Fruit fly (Drosophila melanogaster) whole organism, adult: ENCODE measurements around the gene CG32206.

Source experiments
- CG11617 ChIP-seq: fragments of 200-800 bp; sonication (Bioruptor generic); optimal IDR thresholded peaks from 2 replicates; lab custom pipeline; 2017; ENCODE audit warnings: mild to moderate bottlenecking, missing biosample characterization, missing genetic modification reagents, missing genetic modification characterization
- CG12768 ChIP-seq: fragments of 200-800 bp; sonication (Bioruptor generic); optimal IDR thresholded peaks from 2 replicates; lab custom pipeline; 2017; ENCODE audit warnings: missing biosample characterization, missing genetic modification characterization, mild to moderate bottlenecking, moderate library complexity, missing genetic modification reagents
- CG14711 ChIP-seq: fragments of 200-800 bp; sonication (Bioruptor generic); optimal IDR thresholded peaks from 2 replicates; lab custom pipeline; 2018; ENCODE audit warnings: missing biosample characterization, mild to moderate bottlenecking, missing genetic modification characterization, moderate library complexity
- CG1620 ChIP-seq: fragments of 200-800 bp; sonication (Bioruptor generic); optimal IDR thresholded peaks from 2 replicates; lab custom pipeline; 2016; ENCODE audit warnings: missing biosample characterization, missing genetic modification characterization
- CG33017 ChIP-seq: fragments of 200-800 bp; sonication (Bioruptor generic); optimal IDR thresholded peaks from 2 replicates; lab custom pipeline; 2018; ENCODE audit warnings: missing biosample characterization, mild to moderate bottlenecking, missing genetic modification characterization, moderate library complexity
- CG5204 ChIP-seq: fragments of 200-800 bp; sonication (Bioruptor generic); optimal IDR thresholded peaks from 2 replicates; lab custom pipeline; 2016; ENCODE audit warnings: missing biosample characterization, missing genetic modification characterization
- CG7045 ChIP-seq: fragments of 200-800 bp; sonication (Bioruptor generic); optimal IDR thresholded peaks from 2 replicates; lab custom pipeline; 2017; ENCODE audit warnings: missing biosample characterization, mild to moderate bottlenecking, missing genetic modification characterization
- CG7101 ChIP-seq: fragments of 200-800 bp; sonication (Bioruptor generic); optimal IDR thresholded peaks from 2 replicates; lab custom pipeline; 2018; ENCODE audit warnings: missing biosample characterization, mild to moderate bottlenecking, missing genetic modification characterization, moderate library complexity
- Clk ChIP-seq: fragments of 200-800 bp; sonication (Bioruptor generic); optimal IDR thresholded peaks from 2 replicates; lab custom pipeline; 2017; ENCODE audit warnings: missing biosample characterization, missing genetic modification characterization
- Crg-1 ChIP-seq: fragments of 200-800 bp; sonication (Bioruptor generic); optimal IDR thresholded peaks from 2 replicates; lab custom pipeline; 2016; ENCODE audit warnings: missing biosample characterization, missing genetic modification characterization
- Hr96 ChIP-seq: fragments of 200-800 bp; sonication (Bioruptor generic); optimal IDR thresholded peaks from 2 replicates; lab custom pipeline; 2016; ENCODE audit warnings: missing biosample characterization, missing genetic modification characterization
- Mnt ChIP-seq: fragments of 200-800 bp; sonication (Bioruptor generic); optimal IDR thresholded peaks from 2 replicates; lab custom pipeline; 2016; ENCODE audit warnings: missing biosample characterization, mild to moderate bottlenecking, missing genetic modification characterization
- bab1 ChIP-seq: fragments of 200-800 bp; sonication (Bioruptor generic); optimal IDR thresholded peaks from 3 replicates; lab custom pipeline; 2019; ENCODE audit warnings: missing biosample characterization, mild to moderate bottlenecking, missing genetic modification characterization, moderate library complexity
- cic ChIP-seq: fragments of 200-800 bp; sonication (Bioruptor generic); optimal IDR thresholded peaks from 2 replicates; lab custom pipeline; 2017; ENCODE audit warnings: missing biosample characterization, mild to moderate bottlenecking, missing genetic modification characterization, moderate library complexity
- cnc ChIP-seq, 2 experiments: fragments of >200 bp; optimal IDR thresholded peaks; 2 replicates each; lab custom pipeline; 2017
- kay ChIP-seq: fragments of 200-800 bp; sonication (Bioruptor generic); peaks from one replicate; lab custom pipeline; 2016; ENCODE audit warnings: missing biosample characterization, missing genetic modification characterization, borderline replicate concordance
- ovo ChIP-seq: fragments of 200-800 bp; sonication (Bioruptor generic); optimal IDR thresholded peaks from 2 replicates; lab custom pipeline; 2016; ENCODE audit warnings: missing biosample characterization, missing genetic modification characterization
- pad ChIP-seq: fragments of 200-800 bp; sonication (Bioruptor generic); optimal IDR thresholded peaks from 3 replicates; lab custom pipeline; 2017; ENCODE audit warnings: missing biosample characterization, missing genetic modification characterization, mild to moderate bottlenecking, moderate library complexity, missing genetic modification reagents
- tj ChIP-seq: fragments of 200-800 bp; sonication (Bioruptor generic); optimal IDR thresholded peaks from 3 replicates; lab custom pipeline; 2017; ENCODE audit warnings: missing biosample characterization, mild to moderate bottlenecking, missing genetic modification characterization, moderate library complexity
- toe ChIP-seq: fragments of 200-800 bp; sonication (Bioruptor generic); optimal IDR thresholded peaks from 2 replicates; lab custom pipeline; 2016; ENCODE audit warnings: missing biosample characterization, missing genetic modification characterization

Gene CG32206

dm6 chr3L:19349530-19350161, 63.1 kb downstream of the CG32206 start:
- no peak for TF ChIP-seq CG11617 (GFP tag; lab: Kevin White, UChicago)
- TF ChIP-seq bab1 (GFP tag; lab: Kevin White, UChicago), result peak; percentile 82

- TF ChIP-seq CG11617 (GFP tag; lab: Kevin White, UChicago) (no peak), Mnt (GFP tag; lab: Kevin White, UChicago) (no peak), CG33017 (tag; lab: Kevin White, UChicago) (no peak), CG1620 (GFP tag; lab: Kevin White, UChicago) (no peak), toe (no peak), Crg-1 (no peak), Hr96 (GFP tag; lab: Kevin White, UChicago) (no peak), CG7045 (no peak), CG12768 (no peak), CG7101 (tag; lab: Kevin White, UChicago) (no peak), ovo (GFP tag; lab: Kevin White, UChicago) (no peak), pad (no peak), CG5204 (no peak), cic (no peak), CG14711 (no peak), cnc (optimal IDR thresholded peaks at IDR 0.05; lab: Kevin White, UChicago) (no peak), Clk (GFP tag; lab: Kevin White, UChicago) (no peak), tj (no peak), bab1 (GFP tag; lab: Kevin White, UChicago) (no peak)
These were observed 72.2 kb downstream of the CG32206 start for dm6 chr3L:19340516-19340915.

dm6 chr3L:19338234-19338633, 74.5 kb downstream of the CG32206 start:
- TF ChIP-seq CG14711 (peak; percentile 40), bab1 (GFP tag; lab: Kevin White, UChicago) (peak; percentile 82), toe (no peak)

- no peak for TF ChIP-seq pad
- no peak for TF ChIP-seq CG11617 (GFP tag; lab: Kevin White, UChicago)
- no peak for TF ChIP-seq CG7045
- no peak for TF ChIP-seq CG12768
- no peak for TF ChIP-seq Clk (GFP tag; lab: Kevin White, UChicago)
- no peak for TF ChIP-seq CG5204
- no peak for TF ChIP-seq CG7101 (tag; lab: Kevin White, UChicago)
- no peak for TF ChIP-seq cnc (optimal IDR thresholded peaks at IDR 0.05; lab: Kevin White, UChicago)
- TF ChIP-seq CG1620 (GFP tag; lab: Kevin White, UChicago), result no peak
- TF ChIP-seq bab1 (GFP tag; lab: Kevin White, UChicago), result no peak
- no peak for TF ChIP-seq tj
These were observed 75.2 kb downstream of the CG32206 start, which contains the start of gene pip for dm6 chr3L:19337398-19338086. Gene pip, minus strand, starts transcription at chr3L:19337609.

- no peak for TF ChIP-seq ovo (GFP tag; lab: Kevin White, UChicago)
- no peak for TF ChIP-seq tj
- TF ChIP-seq CG1620 (GFP tag; lab: Kevin White, UChicago), result no peak
- no peak for TF ChIP-seq CG7101 (tag; lab: Kevin White, UChicago)
- no peak for TF ChIP-seq Mnt (GFP tag; lab: Kevin White, UChicago)
- TF ChIP-seq Clk (GFP tag; lab: Kevin White, UChicago), result no peak
- no peak for TF ChIP-seq cnc (optimal IDR thresholded peaks at IDR 0.05; lab: Kevin White, UChicago)
- no peak for TF ChIP-seq Crg-1
- TF ChIP-seq CG7045, result no peak
- no peak for TF ChIP-seq CG33017 (tag; lab: Kevin White, UChicago)
- no peak for TF ChIP-seq CG11617 (GFP tag; lab: Kevin White, UChicago)
- TF ChIP-seq CG12768, result no peak
- no peak for TF ChIP-seq CG5204
- TF ChIP-seq pad, result no peak
- no peak for TF ChIP-seq toe
- TF ChIP-seq bab1 (GFP tag; lab: Kevin White, UChicago), result no peak
- TF ChIP-seq kay (GFP tag; lab: Kevin White, UChicago), result no peak
- TF ChIP-seq cic, result no peak
- no peak for TF ChIP-seq Hr96 (GFP tag; lab: Kevin White, UChicago)
These were observed 76.0 kb downstream of the CG32206 start for dm6 chr3L:19336678-19337077.

dm6 chr3L:19331763-19332162, 80.9 kb downstream of the CG32206 start:
- TF ChIP-seq cic, result no peak
- no peak for TF ChIP-seq cnc (optimal IDR thresholded peaks at IDR 0.05; lab: Kevin White, UChicago)
- no peak for TF ChIP-seq CG7045
- no peak for TF ChIP-seq CG33017 (tag; lab: Kevin White, UChicago)
- no peak for TF ChIP-seq Crg-1
- TF ChIP-seq Clk (GFP tag; lab: Kevin White, UChicago), result no peak
- no peak for TF ChIP-seq CG1620 (GFP tag; lab: Kevin White, UChicago)
- no peak for TF ChIP-seq pad
- TF ChIP-seq Mnt (GFP tag; lab: Kevin White, UChicago), result no peak
- no peak for TF ChIP-seq toe
- TF ChIP-seq kay (GFP tag; lab: Kevin White, UChicago), result no peak
- no peak for TF ChIP-seq CG14711
- TF ChIP-seq CG5204, result no peak

- TF ChIP-seq Clk (GFP tag; lab: Kevin White, UChicago), result no peak
- no peak for TF ChIP-seq cnc (optimal IDR thresholded peaks at IDR 0.05; lab: Kevin White, UChicago)
- no peak for TF ChIP-seq cic
- no peak for TF ChIP-seq tj
- TF ChIP-seq Hr96 (GFP tag; lab: Kevin White, UChicago), result no peak
- TF ChIP-seq toe, result no peak
- no peak for TF ChIP-seq CG5204
- TF ChIP-seq Mnt (GFP tag; lab: Kevin White, UChicago), result no peak
These were observed 83.2 kb downstream of the CG32206 start for dm6 chr3L:19329499-19329898.
